Fruit fly (Drosophila melanogaster) whole organism, adult: Measurements from ENCODE around the gene CG11537.

Experiments
- CG11617 ChIP-seq: fragments of 200-800 bp; sonication (Bioruptor generic); optimal IDR thresholded peaks from 2 replicates; lab custom pipeline; 2017; ENCODE audit warnings: mild to moderate bottlenecking, missing biosample characterization, missing genetic modification reagents, missing genetic modification characterization
- CG12768 ChIP-seq: fragments of 200-800 bp; sonication (Bioruptor generic); optimal IDR thresholded peaks from 2 replicates; lab custom pipeline; 2017; ENCODE audit warnings: missing biosample characterization, missing genetic modification characterization, mild to moderate bottlenecking, moderate library complexity, missing genetic modification reagents
- CG14711 ChIP-seq: fragments of 200-800 bp; sonication (Bioruptor generic); optimal IDR thresholded peaks from 2 replicates; lab custom pipeline; 2018; ENCODE audit warnings: missing biosample characterization, mild to moderate bottlenecking, missing genetic modification characterization, moderate library complexity
- CG1620 ChIP-seq: fragments of 200-800 bp; sonication (Bioruptor generic); optimal IDR thresholded peaks from 2 replicates; lab custom pipeline; 2016; ENCODE audit warnings: missing biosample characterization, missing genetic modification characterization
- CG33017 ChIP-seq: fragments of 200-800 bp; sonication (Bioruptor generic); optimal IDR thresholded peaks from 2 replicates; lab custom pipeline; 2018; ENCODE audit warnings: missing biosample characterization, mild to moderate bottlenecking, missing genetic modification characterization, moderate library complexity
- CG5204 ChIP-seq: fragments of 200-800 bp; sonication (Bioruptor generic); optimal IDR thresholded peaks from 2 replicates; lab custom pipeline; 2016; ENCODE audit warnings: missing biosample characterization, missing genetic modification characterization
- CG7045 ChIP-seq: fragments of 200-800 bp; sonication (Bioruptor generic); optimal IDR thresholded peaks from 2 replicates; lab custom pipeline; 2017; ENCODE audit warnings: missing biosample characterization, mild to moderate bottlenecking, missing genetic modification characterization
- CG7101 ChIP-seq: fragments of 200-800 bp; sonication (Bioruptor generic); optimal IDR thresholded peaks from 2 replicates; lab custom pipeline; 2018; ENCODE audit warnings: missing biosample characterization, mild to moderate bottlenecking, missing genetic modification characterization, moderate library complexity
- Clk ChIP-seq: fragments of 200-800 bp; sonication (Bioruptor generic); optimal IDR thresholded peaks from 2 replicates; lab custom pipeline; 2017; ENCODE audit warnings: missing biosample characterization, missing genetic modification characterization
- Crg-1 ChIP-seq: fragments of 200-800 bp; sonication (Bioruptor generic); optimal IDR thresholded peaks from 2 replicates; lab custom pipeline; 2016; ENCODE audit warnings: missing biosample characterization, missing genetic modification characterization
- Hr96 ChIP-seq: fragments of 200-800 bp; sonication (Bioruptor generic); optimal IDR thresholded peaks from 2 replicates; lab custom pipeline; 2016; ENCODE audit warnings: missing biosample characterization, missing genetic modification characterization
- Mnt ChIP-seq: fragments of 200-800 bp; sonication (Bioruptor generic); optimal IDR thresholded peaks from 2 replicates; lab custom pipeline; 2016; ENCODE audit warnings: missing biosample characterization, mild to moderate bottlenecking, missing genetic modification characterization
- bab1 ChIP-seq: fragments of 200-800 bp; sonication (Bioruptor generic); optimal IDR thresholded peaks from 3 replicates; lab custom pipeline; 2019; ENCODE audit warnings: missing biosample characterization, mild to moderate bottlenecking, missing genetic modification characterization, moderate library complexity
- cic ChIP-seq: fragments of 200-800 bp; sonication (Bioruptor generic); optimal IDR thresholded peaks from 2 replicates; lab custom pipeline; 2017; ENCODE audit warnings: missing biosample characterization, mild to moderate bottlenecking, missing genetic modification characterization, moderate library complexity
- cnc ChIP-seq, 2 experiments: fragments of >200 bp; optimal IDR thresholded peaks; 2 replicates each; lab custom pipeline; 2017
- kay ChIP-seq: fragments of 200-800 bp; sonication (Bioruptor generic); peaks from one replicate; lab custom pipeline; 2016; ENCODE audit warnings: missing biosample characterization, missing genetic modification characterization, borderline replicate concordance
- ovo ChIP-seq: fragments of 200-800 bp; sonication (Bioruptor generic); optimal IDR thresholded peaks from 2 replicates; lab custom pipeline; 2016; ENCODE audit warnings: missing biosample characterization, missing genetic modification characterization
- pad ChIP-seq: fragments of 200-800 bp; sonication (Bioruptor generic); optimal IDR thresholded peaks from 3 replicates; lab custom pipeline; 2017; ENCODE audit warnings: missing biosample characterization, missing genetic modification characterization, mild to moderate bottlenecking, moderate library complexity, missing genetic modification reagents
- tj ChIP-seq: fragments of 200-800 bp; sonication (Bioruptor generic); optimal IDR thresholded peaks from 3 replicates; lab custom pipeline; 2017; ENCODE audit warnings: missing biosample characterization, mild to moderate bottlenecking, missing genetic modification characterization, moderate library complexity
- toe ChIP-seq: fragments of 200-800 bp; sonication (Bioruptor generic); optimal IDR thresholded peaks from 2 replicates; lab custom pipeline; 2016; ENCODE audit warnings: missing biosample characterization, missing genetic modification characterization

The CG11537 gene

DNA sequence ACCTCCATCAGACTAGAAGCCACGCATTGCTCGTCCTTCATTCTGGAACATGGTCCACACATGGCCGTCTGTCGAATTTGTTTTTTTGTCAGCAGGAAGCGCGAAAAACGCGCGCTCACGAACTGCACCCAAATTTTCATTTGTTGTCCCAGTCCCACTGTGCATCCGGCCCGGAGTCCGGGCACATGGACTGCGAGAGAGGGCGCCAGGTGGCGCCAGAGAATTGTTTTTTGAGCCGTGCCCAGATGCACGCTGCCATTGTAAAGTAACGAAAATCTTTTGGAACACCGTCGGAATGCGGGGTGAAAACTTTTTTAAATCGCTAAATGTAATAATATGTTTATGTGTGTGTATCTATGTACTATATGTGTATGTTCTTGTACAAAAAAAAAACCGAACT, 14.4 kb upstream of the CG11537 start:
- TF ChIP-seq CG7045 (GFP tag; lab: Kevin White, UChicago) (no peak), Clk (GFP tag; lab: Kevin White, UChicago) (no peak)

DNA sequence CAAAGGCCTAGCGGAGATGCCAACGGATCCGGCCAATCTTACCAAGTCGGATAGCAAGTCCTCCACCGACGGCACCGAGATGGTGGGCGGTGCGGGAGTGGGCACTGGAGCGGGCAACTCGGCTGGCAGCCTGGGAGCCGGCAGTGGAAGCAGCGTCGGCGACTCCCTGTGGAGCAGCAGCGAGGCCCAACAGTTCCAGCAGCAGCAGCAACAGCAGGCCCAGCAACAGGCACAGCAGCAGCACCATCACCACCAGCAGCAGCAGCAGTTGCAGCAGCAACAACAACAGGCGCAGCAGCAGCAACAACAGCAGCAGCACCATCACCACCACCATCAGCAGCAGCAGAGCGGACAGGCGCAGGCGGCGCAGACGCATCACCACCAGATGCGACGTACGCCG, 7.1 kb upstream of the CG11537 start:
- TF ChIP-seq ovo (GFP tag; lab: Kevin White, UChicago) (no peak), CG12768 (GFP tag; lab: Kevin White, UChicago) (no peak)

DNA sequence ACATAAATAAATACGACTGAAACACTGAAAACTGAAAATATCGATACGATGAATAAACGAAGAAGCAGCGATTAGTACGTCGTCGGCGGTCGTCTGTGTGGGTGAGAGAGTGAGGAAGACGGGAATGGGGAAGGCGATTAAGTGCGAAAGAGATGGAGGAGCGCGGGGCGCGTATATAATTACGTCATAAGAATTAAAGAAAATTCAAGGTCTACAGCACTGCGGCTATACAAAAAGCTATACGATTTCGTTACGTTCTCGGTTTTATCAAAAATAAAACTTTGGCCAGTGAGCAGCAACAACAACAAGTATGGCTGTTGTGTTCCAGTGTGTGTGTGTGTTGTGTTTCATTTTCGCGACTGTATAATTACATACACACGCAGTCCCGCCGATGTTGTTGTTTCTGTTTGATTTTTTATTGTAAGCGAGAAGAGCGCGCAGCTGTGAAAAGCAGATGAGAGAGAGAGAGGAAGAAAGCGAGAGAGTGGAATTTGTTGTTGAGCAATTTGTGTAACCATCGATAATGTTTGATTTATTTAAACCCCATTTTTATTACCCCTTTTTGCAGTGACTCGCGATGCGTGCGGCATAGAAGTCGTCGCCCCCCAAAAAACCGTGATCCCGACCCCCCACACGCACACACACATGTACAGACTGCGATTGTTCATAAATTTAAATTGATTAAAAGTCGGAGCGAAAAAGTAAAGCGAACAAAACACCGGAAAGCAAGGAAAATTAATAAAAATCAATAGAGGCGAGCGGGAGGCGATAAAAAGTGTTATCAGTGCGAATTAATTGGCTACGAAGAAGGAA, 6.0 kb upstream of the CG11537 start:
- peak; percentile 47 for TF ChIP-seq Clk (GFP tag; lab: Kevin White, UChicago)
- peak; percentile 25 for TF ChIP-seq CG7045 (GFP tag; lab: Kevin White, UChicago)
- TF ChIP-seq CG12768 (GFP tag; lab: Kevin White, UChicago), result peak; percentile 82
- no peak for TF ChIP-seq pad (GFP tag; lab: Kevin White, UChicago)
- TF ChIP-seq tj, result peak; percentile 49
- TF ChIP-seq bab1 (GFP tag; lab: Kevin White, UChicago), result no peak
- no peak for TF ChIP-seq Crg-1 (GFP tag; lab: Kevin White, UChicago)
- no peak for TF ChIP-seq kay (GFP tag; lab: Kevin White, UChicago)
- TF ChIP-seq cnc (optimal IDR thresholded peaks at IDR 0.05; lab: Kevin White, UChicago), result no peak
- TF ChIP-seq CG33017 (tag; lab: Kevin White, UChicago), result no peak
- no peak for TF ChIP-seq ovo (GFP tag; lab: Kevin White, UChicago)
- TF ChIP-seq CG14711, result no peak
- no peak for TF ChIP-seq CG1620 (GFP tag; lab: Kevin White, UChicago)
- TF ChIP-seq Mnt (GFP tag; lab: Kevin White, UChicago), result peak; percentile 77
- peak; percentile 54 for TF ChIP-seq CG11617 (GFP tag; lab: Kevin White, UChicago)
- TF ChIP-seq CG7101 (tag; lab: Kevin White, UChicago), result peak; percentile 9
- TF ChIP-seq cic, result peak; percentile 94
- TF ChIP-seq toe (GFP tag; lab: Kevin White, UChicago), result no peak
- TF ChIP-seq Hr96 (GFP tag; lab: Kevin White, UChicago), result no peak
- no peak for TF ChIP-seq CG5204 (GFP tag; lab: Kevin White, UChicago)

DNA sequence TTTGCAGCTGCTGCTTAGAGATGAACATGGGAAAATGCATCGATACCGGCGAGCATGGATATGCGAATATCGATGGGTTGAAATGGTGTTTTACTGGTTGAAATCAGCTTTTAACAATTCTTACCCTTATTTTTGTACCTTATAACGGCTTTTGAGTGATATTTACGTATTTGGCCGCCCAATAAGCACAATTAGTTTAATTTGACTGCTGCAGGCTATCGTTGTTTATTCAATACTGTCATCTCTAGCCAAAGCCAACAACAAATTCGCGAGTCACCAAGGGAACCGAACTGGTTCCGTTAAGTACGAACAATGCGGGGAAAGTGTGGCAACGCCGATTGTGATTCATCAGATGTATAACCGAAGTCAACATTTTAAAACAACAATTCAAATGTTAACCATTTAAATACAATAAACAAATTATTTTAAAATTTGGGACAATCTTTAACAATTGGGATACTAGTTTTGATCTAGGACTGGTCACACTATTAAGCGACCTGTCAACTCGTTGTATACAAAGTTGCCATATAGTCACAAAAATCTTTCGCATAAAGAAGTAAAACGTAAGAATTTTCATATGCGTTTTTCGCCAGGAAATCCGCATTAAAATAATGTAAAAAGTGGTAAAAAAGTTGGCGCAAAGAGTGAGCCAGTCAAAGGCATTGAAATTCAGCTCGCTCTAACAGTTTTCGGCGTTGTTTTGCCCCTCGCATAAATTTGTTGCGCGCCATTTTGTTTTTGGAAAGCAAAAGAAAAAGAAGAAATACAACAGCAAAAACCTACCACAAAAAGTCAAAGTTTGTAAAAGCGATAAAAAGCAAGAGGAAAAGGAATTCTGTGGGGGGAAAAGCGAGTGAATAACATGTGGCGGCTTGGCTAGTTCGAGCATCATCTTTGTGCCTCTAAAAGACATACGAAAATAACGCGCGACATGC, 5.1 kb upstream of the CG11537 start, which contains the start of the genes Usp5 and BtbVII:
Gene Usp5 (minus strand): TSS at position 234 of the 935 bp plus-strand sequence.
Gene BtbVII (plus strand): TSS at position 522 of the 935 bp plus-strand sequence.
- TF ChIP-seq ovo (GFP tag; lab: Kevin White, UChicago) (peak; percentile 78), bab1 (GFP tag; lab: Kevin White, UChicago) (peak; percentile 82), CG11617 (GFP tag; lab: Kevin White, UChicago) (peak; percentile 70), kay (GFP tag; lab: Kevin White, UChicago) (no peak), CG14711 (peak; percentile 48), Clk (GFP tag; lab: Kevin White, UChicago) (peak; percentile 56), Crg-1 (GFP tag; lab: Kevin White, UChicago) (peak; percentile 73), Hr96 (GFP tag; lab: Kevin White, UChicago) (peak; percentile 86), pad (GFP tag; lab: Kevin White, UChicago) (peak; percentile 55), Mnt (GFP tag; lab: Kevin White, UChicago) (peak; percentile 71), CG33017 (tag; lab: Kevin White, UChicago) (peak; percentile 0), CG7045 (GFP tag; lab: Kevin White, UChicago) (peak; percentile 45), toe (GFP tag; lab: Kevin White, UChicago) (peak; percentile 84), tj (peak; percentile 43), cnc (optimal IDR thresholded peaks at IDR 0.05; lab: Kevin White, UChicago) (peak; percentile 80 to 92), CG5204 (GFP tag; lab: Kevin White, UChicago) (no peak), CG1620 (GFP tag; lab: Kevin White, UChicago) (peak; percentile 85), CG12768 (GFP tag; lab: Kevin White, UChicago) (peak; percentile 62), CG7101 (tag; lab: Kevin White, UChicago) (peak; percentile 73), cic (peak; percentile 24)

DNA sequence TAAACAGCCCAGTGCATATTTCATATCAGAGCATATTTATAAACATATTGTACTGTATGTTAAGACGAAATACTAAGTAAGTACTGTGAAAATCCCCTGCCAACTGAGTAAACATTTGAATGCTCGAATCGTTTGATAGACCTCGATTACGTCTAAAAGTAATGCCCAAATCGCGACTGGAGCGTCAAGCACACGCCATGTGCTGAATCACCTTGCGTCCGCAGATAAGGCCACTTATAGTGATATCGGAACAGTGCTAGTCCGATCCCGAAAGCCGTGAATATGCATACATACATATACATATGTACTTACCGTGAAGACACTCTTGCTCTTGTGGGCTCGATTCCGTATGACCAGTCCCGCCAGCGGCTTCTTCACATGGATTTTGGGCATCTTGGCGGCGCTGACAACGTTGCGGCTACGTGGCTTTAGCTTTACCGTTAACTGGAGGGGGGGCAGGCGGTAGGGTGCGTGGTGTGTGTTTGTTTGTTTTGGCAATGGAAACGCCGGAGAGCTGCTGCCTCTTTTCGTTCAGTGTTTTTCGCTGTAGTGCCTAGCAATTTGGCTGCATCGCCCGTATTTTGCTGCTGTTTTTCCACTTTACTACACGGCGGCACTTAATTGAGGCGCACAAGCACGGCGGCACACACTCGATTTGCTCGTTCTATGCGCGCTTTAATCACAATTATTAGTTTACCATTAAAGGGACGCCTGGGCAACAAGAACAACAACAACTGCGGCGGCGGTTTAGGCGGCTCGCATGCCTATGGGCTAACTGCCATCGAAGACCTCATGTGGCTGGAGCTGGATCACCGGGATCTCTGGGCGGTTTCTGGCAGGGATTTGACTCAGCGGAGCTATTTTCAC, 508 bp downstream of the CG11537 start:
- TF ChIP-seq Mnt (GFP tag; lab: Kevin White, UChicago) (peak; percentile 52), ovo (GFP tag; lab: Kevin White, UChicago) (peak; percentile 29), CG14711 (no peak), CG33017 (tag; lab: Kevin White, UChicago) (no peak), pad (GFP tag; lab: Kevin White, UChicago) (no peak), toe (GFP tag; lab: Kevin White, UChicago) (no peak), CG5204 (GFP tag; lab: Kevin White, UChicago) (no peak), cnc (optimal IDR thresholded peaks at IDR 0.05; lab: Kevin White, UChicago) (peak in 1 of 2 experiments; percentile 8), CG12768 (GFP tag; lab: Kevin White, UChicago) (no peak), CG1620 (GFP tag; lab: Kevin White, UChicago) (no peak), Clk (GFP tag; lab: Kevin White, UChicago) (no peak), tj (no peak), CG11617 (GFP tag; lab: Kevin White, UChicago) (no peak)
